Fruit fly (Drosophila melanogaster) whole organism, embryonic: ENCODE data around the gene cv-c.

Source experiments
- CG10147 ChIP-seq: fragments of 200-800 bp; sonication (Bioruptor generic); optimal IDR thresholded peaks from 2 replicates; lab custom pipeline; 2019; ENCODE audit warnings: missing biosample characterization, mild to moderate bottlenecking, missing genetic modification characterization, moderate library complexity
- CG10462 ChIP-seq: fragments of 200-800 bp; sonication (Bioruptor generic); optimal IDR thresholded peaks from 2 replicates; lab custom pipeline; 2016; ENCODE audit warnings: missing biosample characterization, missing genetic modification characterization
- CG12071 ChIP-seq: fragments of 200-800 bp; sonication (Bioruptor generic); optimal IDR thresholded peaks from 3 replicates; lab custom pipeline; 2018; ENCODE audit warnings: missing biosample characterization, mild to moderate bottlenecking, missing genetic modification characterization
- CG12299 ChIP-seq: fragments of 200-800 bp; sonication (Bioruptor generic); optimal IDR thresholded peaks from 2 replicates; lab custom pipeline; 2018; ENCODE audit warnings: missing biosample characterization, mild to moderate bottlenecking, missing genetic modification characterization
- CG13624 ChIP-seq: fragments of 200-800 bp; sonication (Bioruptor generic); optimal IDR thresholded peaks from 2 replicates; lab custom pipeline; 2016; ENCODE audit warnings: missing biosample characterization, missing genetic modification characterization
- CG1529 ChIP-seq: fragments of 200-800 bp; sonication (Bioruptor generic); optimal IDR thresholded peaks from 3 replicates; lab custom pipeline; 2018; ENCODE audit warnings: missing biosample characterization, missing genetic modification characterization
- CG16813 ChIP-seq: fragments of 200-800 bp; sonication (Bioruptor generic); IDR thresholded peaks from 3 replicates; pipeline ENCODE4 v1.3.6; 2022; ENCODE audit warnings: missing biosample characterization, missing genetic modification characterization; ENCODE audit not compliant: partially characterized antibody
- CG17328 ChIP-seq: fragments of 200-800 bp; sonication (Bioruptor generic); IDR thresholded peaks from 2 replicates; pipeline ENCODE4 v1.3.6; 2022; ENCODE audit warnings: missing biosample characterization, missing genetic modification characterization
- CG17612 ChIP-seq: fragments of 200-800 bp; sonication (Bioruptor generic); IDR thresholded peaks from 2 replicates; pipeline ENCODE4 v1.3.6; 2022; ENCODE audit warnings: missing biosample characterization, missing genetic modification characterization
- CG1792 ChIP-seq: fragments of 200-800 bp; sonication (Bioruptor generic); optimal IDR thresholded peaks from 2 replicates; lab custom pipeline; 2016; ENCODE audit warnings: missing biosample characterization, missing genetic modification characterization
- CG1832 ChIP-seq: fragments of 200-800 bp; sonication (Bioruptor generic); optimal IDR thresholded peaks from 2 replicates; lab custom pipeline; 2017; ENCODE audit warnings: missing biosample characterization, mild to moderate bottlenecking, missing genetic modification characterization, inconsistent platforms
- CG2120 ChIP-seq: fragments of 200-800 bp; sonication (Bioruptor generic); optimal IDR thresholded peaks from 3 replicates; lab custom pipeline; 2016; ENCODE audit warnings: missing biosample characterization, missing genetic modification characterization
- CG2889 ChIP-seq: fragments of 200-800 bp; sonication (Bioruptor generic); IDR thresholded peaks from 3 replicates; pipeline ENCODE4 v1.3.6; 2022; ENCODE audit warnings: missing biosample characterization, missing genetic modification characterization
- CG31441 ChIP-seq: fragments of 200-800 bp; sonication (Bioruptor generic); IDR thresholded peaks from 2 replicates; pipeline ENCODE4 v1.3.6; 2022; ENCODE audit warnings: missing biosample characterization, missing genetic modification characterization
- CG3847 ChIP-seq: fragments of 200-800 bp; sonication (Bioruptor generic); IDR thresholded peaks from 2 replicates; pipeline ENCODE4 v1.3.6; 2022; ENCODE audit warnings: missing biosample characterization, missing genetic modification characterization
- CG4328 ChIP-seq: fragments of 200-800 bp; sonication (Bioruptor generic); optimal IDR thresholded peaks from 3 replicates; lab custom pipeline; 2017; ENCODE audit warnings: missing biosample characterization, missing genetic modification reagents, missing genetic modification characterization
- CG5245 ChIP-seq: fragments of 200-800 bp; sonication (Bioruptor generic); optimal IDR thresholded peaks from 3 replicates; lab custom pipeline; 2016; ENCODE audit warnings: missing biosample characterization, missing genetic modification characterization
- CG6175 ChIP-seq: fragments of 200-800 bp; sonication (Bioruptor generic); IDR thresholded peaks from 3 replicates; pipeline ENCODE4 v1.3.6; 2022; ENCODE audit warnings: missing biosample characterization, missing genetic modification characterization
- CG7745 ChIP-seq: fragments of 200-800 bp; sonication (Bioruptor generic); optimal IDR thresholded peaks from 2 replicates; lab custom pipeline; 2018; ENCODE audit warnings: missing biosample characterization, mild to moderate bottlenecking, missing genetic modification characterization, moderate library complexity
- CG9609 ChIP-seq: fragments of 200-800 bp; sonication (Bioruptor generic); optimal IDR thresholded peaks from 3 replicates; lab custom pipeline; 2016; ENCODE audit warnings: missing biosample characterization, missing genetic modification characterization
- CG9876 ChIP-seq: fragments of 200-800 bp; sonication (Bioruptor generic); optimal IDR thresholded peaks from 2 replicates; lab custom pipeline; 2016; ENCODE audit warnings: missing biosample characterization, missing genetic modification characterization
- CkIIα-i1 ChIP-seq: fragments of 200-800 bp; sonication (Bioruptor generic); IDR thresholded peaks from 2 replicates; pipeline ENCODE4 v1.3.6; 2022; ENCODE audit warnings: missing biosample characterization, missing genetic modification characterization
- CrebB ChIP-seq: fragments of 200-800 bp; sonication (Bioruptor generic); optimal IDR thresholded peaks from 3 replicates; lab custom pipeline; 2018; ENCODE audit warnings: missing biosample characterization, mild to moderate bottlenecking, missing genetic modification characterization
- Dp ChIP-seq: fragments of 200-800 bp; sonication (Bioruptor generic); optimal IDR thresholded peaks from 2 replicates; lab custom pipeline; 2018; ENCODE audit warnings: missing biosample characterization, mild to moderate bottlenecking, missing genetic modification characterization, moderate library complexity
- Dref ChIP-seq: fragments of 200-800 bp; sonication (Bioruptor generic); IDR thresholded peaks from 2 replicates; pipeline ENCODE4 v1.3.6; 2022; ENCODE audit warnings: missing biosample characterization, missing genetic modification characterization
- ERR ChIP-seq: fragments of 200-800 bp; sonication (Bioruptor generic); optimal IDR thresholded peaks from 2 replicates; lab custom pipeline; 2016; ENCODE audit warnings: missing biosample characterization, missing genetic modification characterization
- Ets65A ChIP-seq: fragments of 200-800 bp; sonication (Bioruptor generic); peaks from one replicate; lab custom pipeline; 2016; ENCODE audit warnings: missing biosample characterization, missing genetic modification characterization
- HmgZ ChIP-seq: fragments of 200-800 bp; sonication (Bioruptor generic); optimal IDR thresholded peaks from 2 replicates; lab custom pipeline; 2018; ENCODE audit warnings: missing biosample characterization, mild to moderate bottlenecking, missing genetic modification characterization
- Hmx ChIP-seq: fragments of 200-800 bp; sonication (Bioruptor generic); optimal IDR thresholded peaks from 2 replicates; lab custom pipeline; 2016; ENCODE audit warnings: missing biosample characterization, missing genetic modification characterization
- Lhr ChIP-seq: fragments of 200-800 bp; sonication (Bioruptor generic); optimal IDR thresholded peaks from 3 replicates; lab custom pipeline; 2017; ENCODE audit warnings: mild to moderate bottlenecking, missing biosample characterization, missing genetic modification reagents, missing genetic modification characterization
- Lim3 ChIP-seq: fragments of 200-800 bp; sonication (Bioruptor generic); IDR thresholded peaks from 2 replicates; pipeline ENCODE4 v1.3.6; 2022; ENCODE audit warnings: missing biosample characterization, missing genetic modification characterization
- Lpt ChIP-seq: fragments of >200 bp; optimal IDR thresholded peaks from 2 replicates; lab custom pipeline; 2018; ENCODE audit warnings: missing biosample characterization, missing genetic modification characterization
- Pdp1 ChIP-seq, 2 experiments: fragments of 200-800 bp; sonication (Bioruptor generic); optimal IDR thresholded peaks; 3 replicates each; lab custom pipeline; 2016; ENCODE audit warnings: missing biosample characterization in 2 of 2, missing genetic modification characterization in 2 of 2, mild to moderate bottlenecking in 1 of 2, moderate library complexity in 1 of 2
- Sin3A ChIP-seq: fragments of >200 bp; optimal IDR thresholded peaks from 2 replicates; lab custom pipeline; 2018
- Sox102F ChIP-seq: fragments of 200-800 bp; sonication (Bioruptor generic); optimal IDR thresholded peaks from 2 replicates; lab custom pipeline; 2018; ENCODE audit warnings: missing biosample characterization, mild to moderate bottlenecking, missing genetic modification characterization, moderate library complexity
- Stat92E ChIP-seq, 3 experiments: fragments of >200 bp in 2 of 3; fragments of 200-800 bp in 1 of 3; sonication (Bioruptor generic) in 1 of 3; optimal IDR thresholded peaks; 2 replicates each; lab custom pipeline; 2017 to 2019; ENCODE audit warnings: missing biosample characterization in 3 of 3, missing genetic modification characterization in 3 of 3, mild to moderate bottlenecking in 1 of 3, moderate library complexity in 1 of 3
- ab ChIP-seq: fragments of 200-800 bp; sonication (Bioruptor generic); optimal IDR thresholded peaks from 2 replicates; lab custom pipeline; 2016; ENCODE audit warnings: missing biosample characterization, missing genetic modification characterization
- ase ChIP-seq: fragments of 200-800 bp; sonication (Bioruptor generic); IDR thresholded peaks from 3 replicates; pipeline ENCODE4 v1.3.6; 2022; ENCODE audit warnings: missing biosample characterization, missing genetic modification characterization
- ato ChIP-seq: fragments of 200-800 bp; sonication (Bioruptor generic); IDR thresholded peaks from 2 replicates; pipeline ENCODE4 v1.3.6; 2022; ENCODE audit warnings: missing biosample characterization, missing genetic modification characterization; ENCODE audit not compliant: partially characterized antibody
- bbx ChIP-seq: fragments of 200-800 bp; sonication (Bioruptor generic); IDR thresholded peaks from 2 replicates; pipeline ENCODE4 v1.3.6; 2022; ENCODE audit warnings: missing biosample characterization, missing genetic modification characterization; ENCODE audit not compliant: partially characterized antibody
- gem ChIP-seq: fragments of 200-800 bp; sonication (Bioruptor generic); optimal IDR thresholded peaks from 2 replicates; lab custom pipeline; 2019; ENCODE audit warnings: missing biosample characterization, mild to moderate bottlenecking, missing genetic modification characterization, moderate library complexity
- ham ChIP-seq: fragments of 200-800 bp; sonication (Bioruptor generic); IDR thresholded peaks from 2 replicates; pipeline ENCODE4 v1.3.6; 2022; ENCODE audit warnings: missing biosample characterization, missing genetic modification characterization
- her ChIP-seq: fragments of 200-800 bp; sonication (Bioruptor generic); optimal IDR thresholded peaks from 2 replicates; lab custom pipeline; 2016; ENCODE audit warnings: missing biosample characterization, missing genetic modification characterization
- insv ChIP-seq, 2 experiments: fragments of 200-800 bp; sonication (Bioruptor generic); optimal IDR thresholded peaks; 3 replicates each; lab custom pipeline; 2016 to 2018; ENCODE audit warnings: missing biosample characterization in 2 of 2, missing genetic modification characterization in 2 of 2
- jing ChIP-seq: fragments of 200-800 bp; sonication (Bioruptor generic); optimal IDR thresholded peaks from 2 replicates; lab custom pipeline; 2018; ENCODE audit warnings: missing biosample characterization, mild to moderate bottlenecking, missing genetic modification characterization
- lov ChIP-seq, 2 experiments: fragments of 200-800 bp in 1 of 2; fragments of >200 bp in 1 of 2; sonication (Bioruptor generic) in 1 of 2; IDR thresholded peaks in 1 of 2; optimal IDR thresholded peaks in 1 of 2; 2 replicates in 1 of 2; 3 replicates in 1 of 2; pipeline versions ENCODE4 v1.3.6 to Lab custom; 2017 to 2022; ENCODE audit warnings: missing biosample characterization in 1 of 2, missing genetic modification characterization in 1 of 2
- nmo ChIP-seq: fragments of 200-800 bp; sonication (Bioruptor generic); optimal IDR thresholded peaks from 2 replicates; lab custom pipeline; 2018; ENCODE audit warnings: missing biosample characterization, mild to moderate bottlenecking, missing genetic modification characterization, moderate library complexity
- pita ChIP-seq: fragments of 200-800 bp; sonication (Bioruptor generic); optimal IDR thresholded peaks from 2 replicates; lab custom pipeline; 2017; ENCODE audit warnings: missing biosample characterization, mild to moderate bottlenecking, missing genetic modification characterization
- psq ChIP-seq: fragments of 200-800 bp; sonication (Bioruptor generic); optimal IDR thresholded peaks from 2 replicates; lab custom pipeline; 2017; ENCODE audit warnings: missing biosample characterization, missing genetic modification characterization
- vfl ChIP-seq: fragments of 200-800 bp; sonication (Bioruptor generic); optimal IDR thresholded peaks from 2 replicates; lab custom pipeline; 2016; ENCODE audit warnings: missing biosample characterization, missing genetic modification characterization

cv-c gene

DNA sequence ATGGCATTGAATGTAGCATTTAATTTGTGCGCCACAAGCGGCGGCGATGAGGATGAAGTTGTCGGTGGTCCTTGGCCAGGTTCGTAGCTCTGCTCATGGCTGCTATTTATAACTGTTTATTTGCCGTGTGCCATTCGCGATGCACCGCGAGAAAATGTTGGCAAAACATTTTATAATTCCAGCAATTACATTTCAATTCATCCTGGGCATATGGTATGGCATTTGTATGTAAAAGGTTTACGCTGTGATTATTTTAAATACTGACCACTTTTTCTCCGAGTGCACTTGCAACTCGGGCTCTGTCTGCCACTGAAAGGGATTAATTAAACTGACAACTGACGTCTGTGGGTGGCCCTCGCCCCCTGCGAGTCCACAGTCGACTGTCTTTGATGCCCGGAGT, 124.9 kb downstream of the cv-c start (continued):
- no peak for TF ChIP-seq Hmx
- TF ChIP-seq CrebB = no peak
- TF ChIP-seq CG17328 (GFP tag; lab: Robert Waterston, UW) = peak; percentile 35; the same call in 1 of the 2 replicates
- TF ChIP-seq gem (tag; lab: Kevin White, UChicago) = peak; percentile 48
- TF ChIP-seq Lhr (GFP tag; lab: Kevin White, UChicago) = no peak
- no peak for TF ChIP-seq CG31441 (GFP tag; lab: Robert Waterston, UW)
- TF ChIP-seq psq (GFP tag; lab: Kevin White, UChicago) = no peak
- peak; percentile 3 for TF ChIP-seq Ets65A (GFP tag; lab: Kevin White, UChicago)
- TF ChIP-seq her = no peak
- 0 out of 3 replicates have a peak, but pooled peaks have one; percentile 6 for TF ChIP-seq CG2889 (GFP tag; lab: Robert Waterston, UW)
- no peak for TF ChIP-seq CG16813
- no peak for TF ChIP-seq ab (GFP tag; lab: Kevin White, UChicago)
- TF ChIP-seq, all 482 proteins: peak for 116

DNA sequence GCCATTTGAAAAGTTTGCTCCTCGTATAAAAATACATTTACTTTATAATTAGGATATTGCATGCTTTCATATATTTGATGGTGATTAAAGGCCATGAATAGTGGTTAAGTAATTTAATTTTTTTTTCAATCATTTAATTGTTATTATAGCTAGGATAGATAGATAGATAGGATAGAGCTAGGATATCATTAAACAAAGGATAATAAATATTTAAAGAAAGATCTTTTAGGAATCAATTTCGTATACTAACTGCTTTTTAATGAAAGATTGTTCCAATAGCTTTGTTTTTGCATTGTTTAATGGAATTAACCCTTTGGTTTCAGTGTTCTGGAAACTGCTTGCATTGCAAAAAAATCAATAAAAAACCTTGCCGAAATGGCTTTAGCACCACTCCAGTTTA, 126.9 kb downstream of the cv-c start:
- TF ChIP-seq Sin3A (lab: Kevin White, UChicago) = no peak
- no peak for TF ChIP-seq Lpt (GFP tag; lab: Kevin White, UChicago)
- no peak for TF ChIP-seq bbx (GFP tag; lab: Robert Waterston, UW)
- TF ChIP-seq CG5245 (GFP tag; lab: Kevin White, UChicago) = no peak
- no peak for TF ChIP-seq Lim3 (GFP tag; lab: Robert Waterston, UW)
- no peak for TF ChIP-seq CG7745 (tag; lab: Kevin White, UChicago)
- no peak for TF ChIP-seq CG1832
- TF ChIP-seq CG2120 (GFP tag; lab: Kevin White, UChicago) = no peak
- TF ChIP-seq CG10462 (GFP tag; lab: Kevin White, UChicago) = no peak
- TF ChIP-seq CG6175 (GFP tag; lab: Robert Waterston, UW) = no peak
- TF ChIP-seq CG13624 (GFP tag; lab: Kevin White, UChicago) = no peak
- TF ChIP-seq CG12071 (GFP tag; lab: Kevin White, UChicago) = no peak
- TF ChIP-seq CG9876 (GFP tag; lab: Kevin White, UChicago) = no peak
- TF ChIP-seq, all 482 proteins: peak for 0

DNA sequence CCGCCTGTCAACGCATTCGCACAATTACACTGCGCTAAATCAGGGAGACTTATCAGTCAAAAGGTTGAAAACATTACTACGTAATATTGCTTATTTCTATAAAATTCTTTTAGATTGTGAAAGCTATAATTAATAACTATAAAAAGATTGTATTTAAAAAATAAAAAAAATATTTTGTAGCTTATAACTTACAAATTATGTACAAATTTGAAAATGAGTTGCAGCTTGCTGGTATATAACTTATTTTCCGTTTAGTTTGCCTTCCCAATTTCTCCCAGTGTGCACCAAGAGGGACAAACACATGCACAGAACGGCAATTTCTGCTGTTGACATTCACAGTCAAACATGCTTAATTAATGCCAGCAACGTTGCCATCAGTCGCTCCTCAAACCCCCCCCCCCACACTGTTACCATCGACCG, 127.8 kb downstream of the cv-c start:
- peak; percentile 14 for TF ChIP-seq HmgZ (tag; lab: Kevin White, UChicago)
- peak; percentile 41 for TF ChIP-seq CG1529
- TF ChIP-seq CkIIα-i1 = no peak
- peak; percentile 32 for TF ChIP-seq CG12299 (tag; lab: Kevin White, UChicago)
- no peak for TF ChIP-seq CG9609 (GFP tag; lab: Kevin White, UChicago)
- peak; percentile 9 for TF ChIP-seq CG4328
- TF ChIP-seq CG17612 (GFP tag; lab: Robert Waterston, UW) = no peak
- no peak for TF ChIP-seq ERR (GFP tag; lab: Kevin White, UChicago)
- no peak for TF ChIP-seq ato (GFP tag; lab: Robert Waterston, UW)
- TF ChIP-seq ham = no peak
- peak; percentile 38 for TF ChIP-seq CG3847 (GFP tag; lab: Robert Waterston, UW)
- TF ChIP-seq Pdp1 (GFP tag; optimal IDR thresholded peaks at IDR 0.05; lab: Kevin White, UChicago) = no peak
- no peak for TF ChIP-seq insv (GFP tag; optimal IDR thresholded peaks at IDR 0.05; lab: Kevin White, UChicago)
- peak; percentile 86 for TF ChIP-seq CG10147 (GFP tag; lab: Kevin White, UChicago)
- peak; percentile 0 for TF ChIP-seq jing (GFP tag; lab: Kevin White, UChicago)
- TF ChIP-seq Sox102F (GFP tag; lab: Kevin White, UChicago) = peak; percentile 74
- no peak for TF ChIP-seq Stat92E (GFP tag; optimal IDR thresholded peaks at IDR 0.05; lab: Kevin White, UChicago)
- TF ChIP-seq lov (optimal IDR thresholded peaks at IDR 0.05; lab: Kevin White, UChicago) = no peak
- TF ChIP-seq lov (GFP tag; IDR thresholded peaks at IDR 0.05; lab: Robert Waterston, UW) = no peak
- no peak for TF ChIP-seq Dp (GFP tag; lab: Kevin White, UChicago)
- peak; percentile 71; the same call in 1 of the 3 replicates for TF ChIP-seq ase
- no peak for TF ChIP-seq pita (GFP tag; lab: Kevin White, UChicago)
- no peak for TF ChIP-seq CG1792 (GFP tag; lab: Kevin White, UChicago)
- no peak for TF ChIP-seq Dref
- no peak for TF ChIP-seq vfl
- TF ChIP-seq nmo (GFP tag; lab: Kevin White, UChicago) = peak; percentile 74
